Worm (Caenorhabditis elegans) whole organism, midembryonic: Measurements from ENCODE around the gene srt-18.

Source experiments
- T22C8.4 ChIP-seq: fragments of 200-800 bp; sonication (Bioruptor generic); IDR thresholded peaks from 2 replicates; pipeline ENCODE4 v1.3.6; 2022; ENCODE audit warnings: missing genetic modification characterization, missing compliant biosample characterization
- cog-1 ChIP-seq: sonication (generic microtip); optimal IDR thresholded peaks from 2 replicates; lab custom pipeline; 2016; ENCODE audit warnings: missing genetic modification characterization, missing compliant biosample characterization
- flt-1 ChIP-seq: fragments of 200-800 bp; sonication (Bioruptor generic); IDR thresholded peaks from 2 replicates; pipeline ENCODE4 v1.3.6; 2022; ENCODE audit warnings: missing genetic modification characterization, missing compliant biosample characterization
- klf-2 ChIP-seq: fragments of 200-800 bp; sonication (Bioruptor generic); conservative IDR thresholded peaks from 2 replicates; pipeline ENCODE4 v1.3.6; 2022; ENCODE audit warnings: missing genetic modification reagents, missing genetic modification characterization, missing compliant biosample characterization
- med-1 ChIP-seq: sonication (generic microtip); optimal IDR thresholded peaks from 2 replicates; lab custom pipeline; 2017; ENCODE audit warnings: missing genetic modification characterization, mild to moderate bottlenecking, missing compliant biosample characterization, antibody characterized with exemption, missing genetic modification reagents; ENCODE audit not compliant: insufficient read depth
- ref-1 ChIP-seq: fragments of 200-800 bp; sonication (Bioruptor generic); conservative IDR thresholded peaks from 2 replicates; pipeline ENCODE4 v1.3.6; 2022; ENCODE audit warnings: missing genetic modification reagents, missing genetic modification characterization, missing compliant biosample characterization
- tab-1 ChIP-seq: fragments of 200-800 bp; sonication (Bioruptor generic); IDR thresholded peaks from 2 replicates; pipeline ENCODE4 v1.3.6; 2022; ENCODE audit warnings: missing genetic modification characterization, missing compliant biosample characterization
- ztf-23 ChIP-seq: fragments of 200-800 bp; sonication (Bioruptor generic); IDR thresholded peaks from 2 replicates; pipeline ENCODE4 v1.3.6; 2022; ENCODE audit warnings: missing genetic modification reagents, missing genetic modification characterization, missing compliant biosample characterization
- ztf-29 ChIP-seq: fragments of 200-800 bp; sonication (Bioruptor generic); IDR thresholded peaks from 2 replicates; pipeline ENCODE4 v1.3.6; 2022; ENCODE audit warnings: missing genetic modification reagents, missing genetic modification characterization, missing compliant biosample characterization

Gene srt-18

ce11 chrV:9024713-9025112, 9.3 kb upstream of the srt-18 start, which contains the start of gene bus-1:
TSS of gene bus-1 (minus strand) at chrV:9024813.
- no peak for TF ChIP-seq med-1 (GFP tag; lab: Kevin White, UChicago)
- no peak for TF ChIP-seq cog-1 (tag; lab: Kevin White, UChicago)
- TF ChIP-seq tab-1 (GFP tag; lab: Robert Waterston, UW) = no peak
- no peak for TF ChIP-seq ztf-23 (GFP tag; lab: Robert Waterston, UW)
- no peak for TF ChIP-seq ztf-29 (GFP tag; lab: Robert Waterston, UW)
- no peak for TF ChIP-seq klf-2

DNA sequence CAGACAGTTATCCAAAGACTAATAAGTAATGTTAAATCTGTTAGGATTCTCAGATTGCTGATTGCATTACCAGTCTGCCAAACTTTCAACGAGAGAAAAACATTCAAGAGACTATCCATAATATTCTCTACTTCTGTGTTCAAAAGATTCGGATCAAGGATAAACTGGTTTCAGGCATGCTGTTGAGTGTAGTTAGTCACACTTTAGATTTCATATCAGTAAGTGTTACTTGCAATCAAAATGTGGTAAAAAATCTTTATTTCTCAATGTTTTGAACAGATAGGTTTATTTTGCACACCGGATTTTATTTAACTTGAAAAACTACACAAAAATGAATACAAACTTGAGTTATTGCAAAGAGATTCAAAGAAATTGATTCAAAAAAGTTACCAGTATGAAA, 6.6 kb upstream of the srt-18 start, which contains the start of gene oac-41:
Gene oac-41 (minus strand): TSS at position 101 of the 400 bp plus-strand sequence.
- TF ChIP-seq med-1 (GFP tag; lab: Kevin White, UChicago) (no peak), ztf-29 (GFP tag; lab: Robert Waterston, UW) (no peak)

DNA sequence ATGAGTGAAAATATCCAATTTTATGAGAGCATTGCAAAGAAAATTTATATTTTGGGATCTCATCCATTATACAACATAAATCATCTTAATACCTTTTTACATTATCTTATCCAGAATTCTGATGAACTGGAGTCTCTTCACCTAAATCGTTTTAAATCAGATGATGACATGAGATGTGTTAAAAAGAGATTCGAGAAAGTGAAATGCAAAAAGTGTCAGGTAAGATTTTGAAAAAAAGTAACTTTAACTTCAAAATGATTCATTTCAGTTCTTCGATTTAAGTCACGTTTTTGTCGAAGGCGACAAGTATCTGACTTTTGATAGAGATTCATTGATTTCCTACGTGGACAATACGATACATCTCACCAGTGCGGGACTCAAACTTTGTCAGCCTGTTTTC, 3.4 kb upstream of the srt-18 start:
- TF ChIP-seq ztf-23 (GFP tag; lab: Robert Waterston, UW) (no peak), ref-1 (no peak), tab-1 (GFP tag; lab: Robert Waterston, UW) (no peak), cog-1 (tag; lab: Kevin White, UChicago) (no peak), klf-2 (no peak), flt-1 (GFP tag; lab: Robert Waterston, UW) (no peak), ztf-29 (GFP tag; lab: Robert Waterston, UW) (no peak), T22C8.4 (GFP tag; lab: Robert Waterston, UW) (no peak), med-1 (GFP tag; lab: Kevin White, UChicago) (no peak)

ce11 chrV:9016479-9016878, 1.0 kb upstream of the srt-18 start, which contains the start of gene oac-40:
TSS of gene oac-40 (plus strand) at chrV:9016779.
- TF ChIP-seq tab-1 (GFP tag; lab: Robert Waterston, UW) (no peak), T22C8.4 (GFP tag; lab: Robert Waterston, UW) (no peak), ref-1 (no peak), cog-1 (tag; lab: Kevin White, UChicago) (no peak), med-1 (GFP tag; lab: Kevin White, UChicago) (no peak), klf-2 (no peak), ztf-29 (GFP tag; lab: Robert Waterston, UW) (no peak), ztf-23 (GFP tag; lab: Robert Waterston, UW) (no peak), flt-1 (GFP tag; lab: Robert Waterston, UW) (no peak)

DNA sequence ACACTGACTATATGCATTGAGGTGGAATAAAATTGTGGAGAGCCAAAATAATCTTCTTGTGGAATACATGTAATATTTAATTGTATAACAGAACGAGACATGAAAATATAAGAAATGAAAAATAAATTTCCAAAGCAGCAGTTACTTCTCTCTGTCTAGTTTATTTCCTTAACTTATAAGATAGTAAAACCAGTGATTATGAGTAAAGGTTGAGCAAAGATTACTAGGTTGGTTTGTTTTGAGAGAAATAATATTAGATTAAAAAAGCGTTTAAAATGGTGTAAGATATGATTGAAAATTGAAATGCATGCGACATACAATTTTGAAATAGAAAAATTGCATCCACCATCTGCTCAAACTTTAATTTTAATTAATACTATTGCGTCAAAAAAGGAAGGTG, 1.7 kb downstream of the srt-18 start, which contains the start of gene srh-201:
Gene srh-201 (minus strand): TSS at position 101 of the 400 bp plus-strand sequence.
- no peak for TF ChIP-seq klf-2
- TF ChIP-seq tab-1 (GFP tag; lab: Robert Waterston, UW) = no peak
- TF ChIP-seq ref-1 = no peak
- no peak for TF ChIP-seq ztf-29 (GFP tag; lab: Robert Waterston, UW)
- TF ChIP-seq ztf-23 (GFP tag; lab: Robert Waterston, UW) = no peak
- no peak for TF ChIP-seq flt-1 (GFP tag; lab: Robert Waterston, UW)
- TF ChIP-seq med-1 (GFP tag; lab: Kevin White, UChicago) = no peak
- TF ChIP-seq T22C8.4 (GFP tag; lab: Robert Waterston, UW) = no peak
- no peak for TF ChIP-seq cog-1 (tag; lab: Kevin White, UChicago)

DNA sequence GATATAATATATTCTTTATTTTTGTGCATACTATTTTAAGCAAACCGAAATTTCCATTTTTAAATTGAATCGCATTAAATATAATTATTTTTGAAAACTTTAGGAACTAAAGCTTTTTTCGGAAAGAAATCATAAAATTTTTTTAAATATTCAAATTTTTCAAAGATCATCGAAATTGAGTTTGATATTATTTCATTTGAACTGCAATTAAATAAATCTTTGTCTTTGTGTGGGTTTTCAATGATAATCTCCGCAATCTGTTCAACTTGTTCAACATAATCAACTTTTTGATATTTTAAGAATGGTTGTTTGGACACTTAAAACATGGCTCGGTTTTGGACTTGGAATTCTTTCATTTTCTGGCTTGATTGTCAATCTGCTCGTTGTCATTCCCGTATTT, 6.3 kb downstream of the srt-18 start, which contains the start of gene srx-2:
Gene srx-2 (plus strand): TSS at position 301 of the 400 bp plus-strand sequence.
- TF ChIP-seq T22C8.4 (GFP tag; lab: Robert Waterston, UW) = no peak
- TF ChIP-seq flt-1 (GFP tag; lab: Robert Waterston, UW) = no peak
- TF ChIP-seq med-1 (GFP tag; lab: Kevin White, UChicago) = no peak
- no peak for TF ChIP-seq ztf-29 (GFP tag; lab: Robert Waterston, UW)
- no peak for TF ChIP-seq tab-1 (GFP tag; lab: Robert Waterston, UW)
- TF ChIP-seq klf-2 = no peak
- TF ChIP-seq ref-1 = no peak
- no peak for TF ChIP-seq cog-1 (tag; lab: Kevin White, UChicago)
- TF ChIP-seq ztf-23 (GFP tag; lab: Robert Waterston, UW) = no peak

DNA sequence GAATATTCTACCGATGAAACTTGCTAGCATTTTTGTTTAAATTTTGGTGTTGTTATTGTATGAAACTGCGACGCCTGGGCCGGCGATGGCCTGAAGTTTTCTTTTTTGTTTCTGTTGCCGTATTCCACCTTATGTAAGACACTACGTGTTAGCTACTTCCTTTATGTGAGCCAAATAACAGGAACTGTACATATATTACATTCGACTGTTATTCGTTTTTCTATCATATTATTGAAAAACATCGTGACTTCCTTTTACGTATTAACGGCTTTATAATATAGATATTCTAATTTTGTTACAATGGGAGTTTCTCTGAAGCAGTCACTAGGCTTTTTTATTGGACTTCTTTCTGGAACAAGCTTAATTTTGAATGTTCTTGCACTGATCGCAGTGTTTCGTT, 10.2 kb downstream of the srt-18 start, which contains the start of gene srx-3:
Gene srx-3 (plus strand): TSS at position 301 of the 400 bp plus-strand sequence.
- TF ChIP-seq klf-2 (no peak), ref-1 (no peak), cog-1 (tag; lab: Kevin White, UChicago) (no peak), tab-1 (GFP tag; lab: Robert Waterston, UW) (no peak), T22C8.4 (GFP tag; lab: Robert Waterston, UW) (no peak), ztf-23 (GFP tag; lab: Robert Waterston, UW) (no peak), ztf-29 (GFP tag; lab: Robert Waterston, UW) (no peak), med-1 (GFP tag; lab: Kevin White, UChicago) (no peak), flt-1 (GFP tag; lab: Robert Waterston, UW) (no peak)

DNA sequence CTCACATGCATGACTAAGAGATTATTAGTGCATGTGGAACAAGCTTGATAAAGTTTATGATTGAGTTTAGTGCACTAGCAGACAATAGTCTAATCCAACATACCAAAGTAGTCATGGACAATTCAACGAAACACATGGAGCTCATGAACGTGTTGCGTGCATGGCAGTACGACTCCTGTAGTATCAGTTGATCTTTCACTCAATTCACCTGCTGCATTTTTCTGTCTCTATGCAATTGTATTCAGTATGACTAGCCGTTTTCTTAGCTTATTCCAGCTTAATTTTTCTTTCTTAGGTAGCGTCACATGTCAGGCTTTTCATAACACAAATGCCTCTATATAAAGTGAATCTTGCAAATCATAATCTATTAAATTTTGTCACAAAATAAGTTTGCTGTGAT, 12.1 kb downstream of the srt-18 start, which contains the start of gene srx-1:
Gene srx-1 (plus strand): TSS at position 382 of the 400 bp plus-strand sequence.
- TF ChIP-seq cog-1 (tag; lab: Kevin White, UChicago) = no peak

DNA sequence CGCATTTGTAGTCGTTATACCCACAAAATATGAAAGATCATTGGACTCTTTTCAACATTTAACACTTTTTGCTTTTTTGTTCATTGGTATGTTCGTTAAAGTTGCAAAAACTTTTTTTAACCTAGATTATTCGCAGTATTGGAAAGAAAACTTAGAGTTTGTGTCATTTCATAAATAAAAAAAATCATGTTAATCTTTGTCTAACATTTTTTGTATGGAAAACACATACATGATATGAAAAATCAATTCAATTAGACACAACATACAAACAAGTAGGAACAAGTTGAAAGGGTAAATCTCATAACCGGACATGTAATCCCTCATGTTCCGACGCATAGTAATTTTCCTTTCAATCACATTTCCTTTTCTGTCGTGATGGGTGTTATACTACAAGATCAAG, 14.3 kb downstream of the srt-18 start, which contains the start of gene F59E11.2:
Gene F59E11.2 (plus strand): TSS at position 301 of the 400 bp plus-strand sequence.
- no peak for TF ChIP-seq cog-1 (tag; lab: Kevin White, UChicago)
- TF ChIP-seq ref-1 = no peak
- no peak for TF ChIP-seq med-1 (GFP tag; lab: Kevin White, UChicago)
- no peak for TF ChIP-seq tab-1 (GFP tag; lab: Robert Waterston, UW)
- no peak for TF ChIP-seq ztf-23 (GFP tag; lab: Robert Waterston, UW)
- no peak for TF ChIP-seq klf-2

- no peak for TF ChIP-seq klf-2
- TF ChIP-seq med-1 (GFP tag; lab: Kevin White, UChicago) = no peak
- TF ChIP-seq ztf-29 (GFP tag; lab: Robert Waterston, UW) = no peak
- TF ChIP-seq tab-1 (GFP tag; lab: Robert Waterston, UW) = no peak
- TF ChIP-seq T22C8.4 (GFP tag; lab: Robert Waterston, UW) = no peak
- no peak for TF ChIP-seq cog-1 (tag; lab: Kevin White, UChicago)
- no peak for TF ChIP-seq ref-1
- no peak for TF ChIP-seq flt-1 (GFP tag; lab: Robert Waterston, UW)
- no peak for TF ChIP-seq ztf-23 (GFP tag; lab: Robert Waterston, UW)
Measured at ce11 chrV:8994801-8995200, 20.6 kb downstream of the srt-18 start, which contains the start of gene F59E11.5. TSS of gene F59E11.5 (plus strand) at chrV:8995101.
